Comparison of ENCODE assay signal across 4 fruit fly cellular contexts in the genomic region with DNA sequence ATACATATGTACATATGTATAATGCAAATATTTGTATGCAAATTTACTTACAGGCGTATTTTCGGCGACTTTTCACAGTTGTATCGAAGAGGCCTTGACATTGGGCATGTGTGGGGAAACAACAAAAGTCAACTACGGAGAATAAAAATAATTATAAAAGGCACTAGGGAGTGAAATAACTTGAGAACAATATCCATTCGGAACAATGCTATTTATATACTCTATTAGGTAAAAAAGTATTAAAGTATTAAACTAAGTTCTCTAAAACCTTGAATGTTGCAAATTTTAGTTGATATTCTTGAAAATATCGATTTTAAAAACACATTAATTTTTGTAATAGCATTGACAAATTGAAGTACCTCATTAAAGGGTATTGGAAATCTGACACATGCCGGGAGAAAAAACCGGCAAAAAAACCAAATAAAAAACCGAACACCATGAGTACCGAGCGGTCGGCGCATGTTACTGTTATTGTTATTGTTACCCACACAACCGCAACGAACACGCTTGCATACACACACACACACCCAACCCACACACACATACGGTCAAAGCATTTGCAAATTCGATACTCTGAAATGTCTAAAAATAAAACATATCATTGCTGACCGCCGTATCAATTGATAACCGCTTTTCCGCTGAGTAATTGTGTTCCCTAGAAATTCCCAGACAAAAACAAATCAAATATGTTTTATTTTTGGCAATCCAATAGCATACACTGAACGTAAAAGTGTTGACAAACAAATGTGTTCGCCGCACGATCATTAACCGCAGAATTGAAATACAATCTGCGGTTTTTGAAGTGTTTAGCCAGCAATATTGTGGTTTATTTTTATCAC.
TF ChIP-seq lines count a peak whose summit lies in the region.

No protein-coding gene starts in this region.

TF ChIP-seq in whole organism, adult, 20 proteins besides CTCF, POLR2A, EP300 and RAD21 (continued from another document):
- TF ChIP-seq kay (GFP tag; lab: Kevin White, UChicago; ENCODE audit: borderline replicate concordance) (peak; percentile 48), Clk (GFP tag; optimal IDR thresholded peaks at IDR 0.05; lab: Kevin White, UChicago) (no peak), CG5204 (GFP tag; optimal IDR thresholded peaks at IDR 0.05; lab: Kevin White, UChicago) (no peak), Crg-1 (GFP tag; optimal IDR thresholded peaks at IDR 0.05; lab: Kevin White, UChicago) (no peak)

TF ChIP-seq in whole organism, embryonic, 481 proteins besides CTCF, POLR2A, EP300 and RAD21 (continued from another document and continues in another):
- TF ChIP-seq CG10147 (GFP tag; optimal IDR thresholded peaks at IDR 0.05; lab: Kevin White, UChicago) (peak; percentile 28), CG17361 (GFP tag; IDR thresholded peaks at IDR 0.05; lab: Robert Waterston, UW) (no peak), D19B (GFP tag; optimal IDR thresholded peaks at IDR 0.05; lab: Kevin White, UChicago) (peak; percentile 51), CG15269 (tag; optimal IDR thresholded peaks at IDR 0.05; lab: Kevin White, UChicago) (peak; percentile 42), Fer1 (GFP tag; optimal IDR thresholded peaks at IDR 0.05; lab: Kevin White, UChicago) (peak; percentile 41), CG8089 (GFP tag; optimal IDR thresholded peaks at IDR 0.05; lab: Kevin White, UChicago) (no peak), CG14014 (GFP tag; IDR thresholded peaks at IDR 0.05; lab: Robert Waterston, UW) (peak; percentile 28; the same call in 1 of the 2 replicates), CG15696 (tag; optimal IDR thresholded peaks at IDR 0.05; lab: Kevin White, UChicago) (peak; percentile 37), Sox100B (GFP tag; optimal IDR thresholded peaks at IDR 0.05; lab: Kevin White, UChicago) (peak; percentile 19), CG16813 (GFP tag; IDR thresholded peaks at IDR 0.05; lab: Robert Waterston, UW; ENCODE audit: partially characterized antibody) (no peak), CG10979 (tag; optimal IDR thresholded peaks at IDR 0.05; lab: Kevin White, UChicago) (no peak), Deaf1 (tag; optimal IDR thresholded peaks at IDR 0.05; lab: Kevin White, UChicago) (peak; percentile 44), stwl (tag; optimal IDR thresholded peaks at IDR 0.05; lab: Kevin White, UChicago) (peak; percentile 0), CG4404 (GFP tag; IDR thresholded peaks at IDR 0.05; lab: Robert Waterston, UW) (no peak), al (GFP tag; IDR thresholded peaks at IDR 0.05; lab: Robert Waterston, UW) (0 out of 2 replicates have a peak, but pooled peaks have one; percentile 23), sd (tag; optimal IDR thresholded peaks at IDR 0.05; lab: Kevin White, UChicago) (peak; percentile 44), Ravus (GFP tag; IDR thresholded peaks at IDR 0.05; lab: Robert Waterston, UW) (no peak), CG7928 (GFP tag; optimal IDR thresholded peaks at IDR 0.05; lab: Kevin White, UChicago) (peak; percentile 27), CG6765 (GFP tag; optimal IDR thresholded peaks at IDR 0.05; lab: Kevin White, UChicago) (peak; percentile 53), dysf (GFP tag; IDR thresholded peaks at IDR 0.05; lab: Robert Waterston, UW) (peak; percentile 78), Fer2 (tag; optimal IDR thresholded peaks at IDR 0.05; lab: Kevin White, UChicago) (peak; percentile 10), corto (GFP tag; optimal IDR thresholded peaks at IDR 0.05; lab: Kevin White, UChicago) (no peak), PHDP (tag; optimal IDR thresholded peaks at IDR 0.05; lab: Kevin White, UChicago) (peak; percentile 46), lab (GFP tag; optimal IDR thresholded peaks at IDR 0.05; lab: Kevin White, UChicago) (peak; percentile 75), cato (GFP tag; optimal IDR thresholded peaks at IDR 0.05; lab: Kevin White, UChicago; ENCODE audit: borderline replicate concordance) (no peak), Side (GFP tag; optimal IDR thresholded peaks at IDR 0.05; lab: Kevin White, UChicago) (no peak), CG13296 (GFP tag; optimal IDR thresholded peaks at IDR 0.05; lab: Kevin White, UChicago) (no peak), CG6272 (GFP tag; IDR thresholded peaks at IDR 0.05; lab: Robert Waterston, UW) (no peak), CG5245 (GFP tag; optimal IDR thresholded peaks at IDR 0.05; lab: Kevin White, UChicago) (no peak), tio (GFP tag; optimal IDR thresholded peaks at IDR 0.05; lab: Kevin White, UChicago) (peak; percentile 34), chinmo (GFP tag; IDR thresholded peaks at IDR 0.05; lab: Robert Waterston, UW; ENCODE audit: partially characterized antibody) (0 out of 4 replicates have a peak, but pooled peaks have one; percentile 30), tna (GFP tag; IDR thresholded peaks at IDR 0.05; lab: Robert Waterston, UW; ENCODE audit: partially characterized antibody) (no peak), caup (GFP tag; optimal IDR thresholded peaks at IDR 0.05; lab: Kevin White, UChicago; ENCODE audit: severe bottlenecking) (peak; percentile 49), Ets97D (GFP tag; optimal IDR thresholded peaks at IDR 0.05; lab: Kevin White, UChicago) (peak; percentile 4), Dek (tag; optimal IDR thresholded peaks at IDR 0.05; lab: Kevin White, UChicago) (peak; percentile 56), grau (tag; optimal IDR thresholded peaks at IDR 0.05; lab: Kevin White, UChicago) (peak; percentile 64), MBD-R2 (GFP tag; IDR thresholded peaks at IDR 0.05; lab: Robert Waterston, UW) (peak; percentile 8; the same call in 1 of the 2 replicates)

TF ChIP-seq in whole organism, prepupa, 60 proteins besides CTCF, POLR2A, EP300 and RAD21 (continued from another document and continues in another):
- peak; percentile 70 for TF ChIP-seq CG6792 (GFP tag; optimal IDR thresholded peaks at IDR 0.05; lab: Kevin White, UChicago)
- TF ChIP-seq Blimp-1 (GFP tag; optimal IDR thresholded peaks at IDR 0.05; lab: Kevin White, UChicago), result peak; percentile 35
- TF ChIP-seq spab (GFP tag; optimal IDR thresholded peaks at IDR 0.05; lab: Kevin White, UChicago), result peak; percentile 17
- TF ChIP-seq CG6854 (GFP tag; optimal IDR thresholded peaks at IDR 0.05; lab: Kevin White, UChicago), result peak; percentile 44
- peak; percentile 35 for TF ChIP-seq CG11902 (GFP tag; optimal IDR thresholded peaks at IDR 0.05; lab: Kevin White, UChicago)
- TF ChIP-seq CG8319 (GFP tag; optimal IDR thresholded peaks at IDR 0.05; lab: Kevin White, UChicago), result peak; percentile 7
- TF ChIP-seq CG9139 (GFP tag; optimal IDR thresholded peaks at IDR 0.05; lab: Kevin White, UChicago), result no peak
- TF ChIP-seq esn (GFP tag; optimal IDR thresholded peaks at IDR 0.05; lab: Kevin White, UChicago), result peak; percentile 78
- peak; percentile 52 for TF ChIP-seq CG3919 (GFP tag; optimal IDR thresholded peaks at IDR 0.05; lab: Kevin White, UChicago)
- TF ChIP-seq Hr39 (GFP tag; optimal IDR thresholded peaks at IDR 0.05; lab: Kevin White, UChicago), result peak; percentile 71
- TF ChIP-seq CG8119 (GFP tag; IDR thresholded peaks at IDR 0.05; lab: Robert Waterston, UW), result peak; percentile 56; the same call in 1 of the 3 replicates
- TF ChIP-seq net (GFP tag; optimal IDR thresholded peaks at IDR 0.05; lab: Kevin White, UChicago), result peak; percentile 33
- TF ChIP-seq CG4318 (GFP tag; optimal IDR thresholded peaks at IDR 0.05; lab: Kevin White, UChicago), result no peak
- TF ChIP-seq Met (GFP tag; optimal IDR thresholded peaks at IDR 0.05; lab: Kevin White, UChicago), result peak; percentile 79
- peak; percentile 12 for TF ChIP-seq Sox15 (GFP tag; optimal IDR thresholded peaks at IDR 0.05; lab: Kevin White, UChicago)
- TF ChIP-seq Sox14 (GFP tag; optimal IDR thresholded peaks at IDR 0.05; lab: Kevin White, UChicago), result peak; percentile 51
- TF ChIP-seq salr (GFP tag; optimal IDR thresholded peaks at IDR 0.05; lab: Kevin White, UChicago), result no peak
- TF ChIP-seq acj6 (GFP tag; optimal IDR thresholded peaks at IDR 0.05; lab: Kevin White, UChicago), result peak; percentile 35
- no peak for TF ChIP-seq Gug (GFP tag; IDR thresholded peaks at IDR 0.05; lab: Robert Waterston, UW)
- TF ChIP-seq CG8632 (GFP tag; optimal IDR thresholded peaks at IDR 0.05; lab: Kevin White, UChicago), result peak; percentile 54
- peak; percentile 20 for TF ChIP-seq vri (GFP tag; optimal IDR thresholded peaks at IDR 0.05; lab: Kevin White, UChicago)
- TF ChIP-seq OdsH (GFP tag; optimal IDR thresholded peaks at IDR 0.05; lab: Kevin White, UChicago), result peak; percentile 45
- peak; percentile 77 for TF ChIP-seq CG31627 (GFP tag; optimal IDR thresholded peaks at IDR 0.05; lab: Kevin White, UChicago)
- TF ChIP-seq Ets96B (tag; optimal IDR thresholded peaks at IDR 0.05; lab: Kevin White, UChicago), result peak; percentile 13
- TF ChIP-seq CG32006 (GFP tag; optimal IDR thresholded peaks at IDR 0.05; lab: Kevin White, UChicago), result peak; percentile 55
- peak; percentile 81 for TF ChIP-seq Eip78C (GFP tag; lab: Kevin White, UChicago)
- TF ChIP-seq Ets21C (GFP tag; optimal IDR thresholded peaks at IDR 0.05; lab: Kevin White, UChicago), result peak; percentile 69
- peak; percentile 67 for TF ChIP-seq Hr4 (GFP tag; optimal IDR thresholded peaks at IDR 0.05; lab: Kevin White, UChicago)
- TF ChIP-seq CG10631 (GFP tag; optimal IDR thresholded peaks at IDR 0.05; lab: Kevin White, UChicago), result peak; percentile 38
- peak; percentile 45 for TF ChIP-seq fkh (GFP tag; optimal IDR thresholded peaks at IDR 0.05; lab: Kevin White, UChicago)
- peak; percentile 10 for TF ChIP-seq CG6808 (GFP tag; optimal IDR thresholded peaks at IDR 0.05; lab: Kevin White, UChicago)
- TF ChIP-seq CG10669 (GFP tag; optimal IDR thresholded peaks at IDR 0.05; lab: Kevin White, UChicago), result no peak
- TF ChIP-seq CG1621 (tag; optimal IDR thresholded peaks at IDR 0.05; lab: Kevin White, UChicago), result no peak
- TF ChIP-seq fd59A (GFP tag; optimal IDR thresholded peaks at IDR 0.05; lab: Kevin White, UChicago), result no peak
- TF ChIP-seq svp (GFP tag; lab: Kevin White, UChicago), result peak; percentile 89
- peak; percentile 67 for TF ChIP-seq Sox102F (GFP tag; optimal IDR thresholded peaks at IDR 0.05; lab: Kevin White, UChicago)
- TF ChIP-seq CG11294 (GFP tag; IDR thresholded peaks at IDR 0.05; lab: Robert Waterston, UW), result no peak
- TF ChIP-seq CG6276 (GFP tag; optimal IDR thresholded peaks at IDR 0.05; lab: Kevin White, UChicago), result peak; percentile 9
- peak; percentile 57 for TF ChIP-seq achi (GFP tag; optimal IDR thresholded peaks at IDR 0.05; lab: Kevin White, UChicago)
- TF ChIP-seq CG34406 (GFP tag; optimal IDR thresholded peaks at IDR 0.05; lab: Kevin White, UChicago), result peak; percentile 68
- peak; percentile 74 for TF ChIP-seq Smox (GFP tag; optimal IDR thresholded peaks at IDR 0.05; lab: Kevin White, UChicago)
- TF ChIP-seq fd85E (GFP tag; optimal IDR thresholded peaks at IDR 0.05; lab: Kevin White, UChicago), result no peak

TF ChIP-seq in whole organism, wandering third instar larva, 38 proteins besides CTCF, POLR2A, EP300 and RAD21 (continued from another document):
- TF ChIP-seq HLH106 (tag; optimal IDR thresholded peaks at IDR 0.05; lab: Kevin White, UChicago) (peak; percentile 79), br (GFP tag; optimal IDR thresholded peaks at IDR 0.05; lab: Kevin White, UChicago) (peak; percentile 69), Rel (GFP tag; optimal IDR thresholded peaks at IDR 0.05; lab: Kevin White, UChicago) (no peak), Rel (tag; optimal IDR thresholded peaks at IDR 0.05; lab: Kevin White, UChicago) (peak; percentile 70), psq (GFP tag; optimal IDR thresholded peaks at IDR 0.05; lab: Kevin White, UChicago) (peak; percentile 76), Sp1 (GFP tag; optimal IDR thresholded peaks at IDR 0.05; lab: Kevin White, UChicago) (peak; percentile 83), fru (GFP tag; optimal IDR thresholded peaks at IDR 0.05; lab: Kevin White, UChicago) (peak; percentile 85), jim (GFP tag; optimal IDR thresholded peaks at IDR 0.05; lab: Kevin White, UChicago) (peak; percentile 54)
